Fruit fly (Drosophila melanogaster) S2 (cell line): ENCODE data around the gene SerRS-m.

ENCODE experiments used
- CG8478 ChIP-seq: fragments of >200 bp; optimal IDR thresholded peaks from 2 replicates; lab custom pipeline; 2018
- CTCF ChIP-seq, 2 experiments: fragments of >200 bp; optimal IDR thresholded peaks; 2 replicates each; lab custom pipeline; 2018

DNA sequence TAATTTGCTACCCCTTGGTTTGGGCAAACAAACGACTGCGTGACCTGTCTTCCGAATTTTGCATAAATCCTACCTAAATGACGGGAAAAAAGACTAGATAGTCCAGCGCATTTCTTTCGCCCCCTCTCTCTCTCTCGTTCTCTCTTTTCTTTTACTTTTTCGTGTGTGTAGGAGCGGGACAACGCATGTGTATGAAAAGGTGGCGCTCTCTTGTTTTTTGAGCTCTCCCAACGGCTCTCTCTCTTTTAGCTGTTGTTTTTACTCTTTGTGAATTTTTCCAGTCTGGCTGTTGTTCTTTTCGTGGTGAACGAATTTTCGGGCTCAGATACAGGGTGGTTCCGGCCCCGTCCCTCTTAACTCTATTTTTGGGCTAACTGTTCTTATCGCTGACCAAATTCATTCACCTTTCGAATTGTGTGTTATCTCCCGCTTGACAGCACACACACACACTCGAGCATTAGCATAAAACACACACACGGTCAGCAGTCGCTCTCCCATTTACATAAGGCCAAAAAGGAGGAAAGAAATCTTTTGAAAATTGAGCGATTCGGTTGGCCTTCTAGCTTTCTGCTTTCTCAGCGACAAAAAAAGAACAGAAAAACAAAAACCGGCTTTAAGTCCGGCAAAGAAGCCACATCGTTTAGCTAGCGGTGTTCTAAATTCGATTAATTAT is 48.8 kb upstream of the SerRS-m start:
- TF ChIP-seq CG8478 (lab: Kevin White, UChicago) (no peak), CTCF (optimal IDR thresholded peaks at IDR 0.05; lab: Kevin White, UChicago) (no peak)
